Worm (Caenorhabditis elegans) whole organism, mixed stage, embryonic: ENCODE data around the gene oac-1.

Experiments
- mep-1 ChIP-seq: fragments of 150-350 bp; optimal IDR thresholded peaks from 2 replicates; lab custom pipeline; 2017; ENCODE audit warnings: missing biosample characterization, missing genetic modification reagents, missing genetic modification characterization, inconsistent platforms
- unc-39 ChIP-seq: fragments of 150-350 bp; optimal IDR thresholded peaks from 2 replicates; lab custom pipeline; 2014; ENCODE audit warnings: missing biosample characterization, missing genetic modification characterization
- unc-62 ChIP-seq: fragments of 150-350 bp; optimal IDR thresholded peaks from 2 replicates; lab custom pipeline; 2014; ENCODE audit warnings: missing biosample characterization, missing genetic modification reagents, missing genetic modification characterization
- ztf-11 ChIP-seq: fragments of 150-350 bp; optimal IDR thresholded peaks from 2 replicates; lab custom pipeline; 2014; ENCODE audit warnings: missing biosample characterization, missing genetic modification characterization

ce11 chrV:19519511-19519934 is 36.2 kb downstream of the oac-1 start:
- TF ChIP-seq unc-39 (no peak), unc-62 (GFP tag; lab: Kevin White, UChicago) (no peak), ztf-11 (tag; lab: Kevin White, UChicago) (no peak), mep-1 (tag; lab: Kevin White, UChicago) (no peak)
